Fruit fly (Drosophila melanogaster) whole organism, embryonic: Measurements from ENCODE around the gene stops.
A peak's percentile ranks its signal among the peaks of the same experiment; 100 is the strongest.

Experiments
- Awh ChIP-seq: fragments of 200-800 bp; sonication (Bioruptor generic); IDR thresholded peaks from 2 replicates; pipeline ENCODE4, ENCODE4 v1.3.6; 2022; ENCODE audit warnings: missing biosample characterization, missing genetic modification characterization
- Blimp-1 ChIP-seq: fragments of 200-800 bp; sonication (Bioruptor generic); optimal IDR thresholded peaks from 3 replicates; lab custom pipeline; 2018; ENCODE audit warnings: missing biosample characterization, missing genetic modification characterization, mild to moderate bottlenecking, moderate library complexity, missing genetic modification reagents
- CG11456 ChIP-seq: fragments of 200-800 bp; sonication (Bioruptor generic); IDR thresholded peaks from 3 replicates; pipeline ENCODE4 v1.3.6; 2022; ENCODE audit warnings: missing biosample characterization, missing genetic modification characterization
- CG13775 ChIP-seq: fragments of 200-800 bp; sonication (Bioruptor generic); optimal IDR thresholded peaks from 3 replicates; lab custom pipeline; 2017; ENCODE audit warnings: missing biosample characterization, mild to moderate bottlenecking, missing genetic modification characterization
- CG14441 ChIP-seq: fragments of 200-800 bp; sonication (Bioruptor generic); IDR thresholded peaks from 2 replicates; pipeline ENCODE4 v1.3.6; 2022; ENCODE audit warnings: missing biosample characterization, missing genetic modification characterization
- CG15479 ChIP-seq: fragments of 200-800 bp; sonication (Bioruptor generic); optimal IDR thresholded peaks from 3 replicates; lab custom pipeline; 2019; ENCODE audit warnings: missing biosample characterization, mild to moderate bottlenecking, missing genetic modification characterization, moderate library complexity
- CG15601 ChIP-seq: fragments of 200-800 bp; sonication (Bioruptor generic); optimal IDR thresholded peaks from 3 replicates; lab custom pipeline; 2019; ENCODE audit warnings: missing biosample characterization, mild to moderate bottlenecking, missing genetic modification characterization, moderate library complexity
- CG16863 ChIP-seq: fragments of 200-800 bp; sonication (Bioruptor generic); optimal IDR thresholded peaks from 3 replicates; lab custom pipeline; 2016; ENCODE audit warnings: missing biosample characterization, missing genetic modification characterization
- CG2129 ChIP-seq: fragments of 200-800 bp; sonication (Bioruptor generic); IDR thresholded peaks from 2 replicates; pipeline ENCODE4 v1.3.6; 2022; ENCODE audit warnings: missing biosample characterization, missing genetic modification characterization; ENCODE audit not compliant: partially characterized antibody
- CG3407 ChIP-seq: fragments of 200-800 bp; sonication (Bioruptor generic); optimal IDR thresholded peaks from 2 replicates; lab custom pipeline; 2018; ENCODE audit warnings: missing biosample characterization, mild to moderate bottlenecking, missing genetic modification characterization
- CG43689 ChIP-seq: fragments of 200-800 bp; sonication (Bioruptor generic); IDR thresholded peaks from 2 replicates; pipeline ENCODE4 v1.3.6; 2022; ENCODE audit warnings: missing biosample characterization, missing genetic modification characterization
- CG6175 ChIP-seq: fragments of 200-800 bp; sonication (Bioruptor generic); IDR thresholded peaks from 3 replicates; pipeline ENCODE4 v1.3.6; 2022; ENCODE audit warnings: missing biosample characterization, missing genetic modification characterization
- CG7271 ChIP-seq: fragments of 200-800 bp; sonication (Bioruptor generic); optimal IDR thresholded peaks from 2 replicates; lab custom pipeline; 2018; ENCODE audit warnings: missing biosample characterization, mild to moderate bottlenecking, missing genetic modification characterization, moderate library complexity
- CG7839 ChIP-seq: fragments of 200-800 bp; sonication (Bioruptor generic); optimal IDR thresholded peaks from 3 replicates; lab custom pipeline; 2018; ENCODE audit warnings: missing biosample characterization, mild to moderate bottlenecking, missing genetic modification characterization, moderate library complexity
- CG9215 ChIP-seq: fragments of 200-800 bp; sonication (Bioruptor generic); IDR thresholded peaks from 2 replicates; pipeline ENCODE4 v1.3.6; 2022; ENCODE audit warnings: missing biosample characterization, missing genetic modification characterization
- Deaf1 ChIP-seq: fragments of 200-800 bp; optimal IDR thresholded peaks from 3 replicates; lab custom pipeline; 2019; ENCODE audit warnings: missing biosample characterization, mild to moderate bottlenecking, missing genetic modification characterization, moderate library complexity
- Fer1 ChIP-seq: fragments of 200-800 bp; sonication (Bioruptor generic); optimal IDR thresholded peaks from 2 replicates; lab custom pipeline; 2017; ENCODE audit warnings: missing biosample characterization, mild to moderate bottlenecking, missing genetic modification characterization
- Fer2 ChIP-seq: fragments of 200-800 bp; sonication (Bioruptor generic); optimal IDR thresholded peaks from 2 replicates; lab custom pipeline; 2018; ENCODE audit warnings: missing biosample characterization, mild to moderate bottlenecking, missing genetic modification characterization, moderate library complexity
- H2.0 ChIP-seq: fragments of 200-800 bp; sonication (Bioruptor generic); IDR thresholded peaks from 2 replicates; pipeline ENCODE4 v1.3.6; 2022; ENCODE audit warnings: missing biosample characterization, missing genetic modification characterization
- Kr ChIP-seq: fragments of 200-800 bp; sonication (Bioruptor generic); optimal IDR thresholded peaks from 2 replicates; lab custom pipeline; 2017; ENCODE audit warnings: missing biosample characterization, mild to moderate bottlenecking, missing genetic modification characterization
- Meics ChIP-seq: fragments of 200-800 bp; sonication (Bioruptor generic); optimal IDR thresholded peaks from 2 replicates; lab custom pipeline; 2017; ENCODE audit warnings: missing biosample characterization, mild to moderate bottlenecking, missing genetic modification characterization
- Mes4 ChIP-seq: fragments of 200-800 bp; sonication (Bioruptor generic); optimal IDR thresholded peaks from 2 replicates; lab custom pipeline; 2016; ENCODE audit warnings: missing biosample characterization, missing genetic modification characterization
- NFAT ChIP-seq: fragments of 200-800 bp; sonication (Bioruptor generic); IDR thresholded peaks from 2 replicates; pipeline ENCODE4 v1.3.6; 2022; ENCODE audit warnings: missing biosample characterization, missing genetic modification characterization
- Nf-YB ChIP-seq: fragments of 200-800 bp; sonication (Bioruptor generic); optimal IDR thresholded peaks from 3 replicates; lab custom pipeline; 2019; ENCODE audit warnings: missing biosample characterization, mild to moderate bottlenecking, missing genetic modification characterization, moderate library complexity
- Oaz ChIP-seq: fragments of 200-800 bp; sonication (Bioruptor generic); IDR thresholded peaks from 2 replicates; pipeline ENCODE4 v1.3.6; 2022; ENCODE audit warnings: missing biosample characterization, missing genetic modification characterization
- Stat92E ChIP-seq, 3 experiments: fragments of >200 bp in 2 of 3; fragments of 200-800 bp in 1 of 3; sonication (Bioruptor generic) in 1 of 3; optimal IDR thresholded peaks; 2 replicates each; lab custom pipeline; 2017 to 2019; ENCODE audit warnings: missing biosample characterization in 3 of 3, missing genetic modification characterization in 3 of 3, mild to moderate bottlenecking in 1 of 3, moderate library complexity in 1 of 3
- Vsx1 ChIP-seq: fragments of 200-800 bp; sonication (Bioruptor generic); optimal IDR thresholded peaks from 2 replicates; lab custom pipeline; 2017; ENCODE audit warnings: missing biosample characterization, mild to moderate bottlenecking, missing genetic modification characterization, missing genetic modification reagents
- aop ChIP-seq: fragments of 200-800 bp; sonication (Bioruptor generic); IDR thresholded peaks from 2 replicates; pipeline ENCODE4 v1.3.6; 2022; ENCODE audit warnings: missing biosample characterization, missing genetic modification characterization
- crp ChIP-seq, 2 experiments: fragments of 200-800 bp; sonication (Bioruptor generic); optimal IDR thresholded peaks; 2 replicates in 1 of 2; 3 replicates in 1 of 2; lab custom pipeline; 2017; ENCODE audit warnings: missing biosample characterization in 2 of 2, missing genetic modification characterization in 2 of 2, mild to moderate bottlenecking in 1 of 2, moderate library complexity in 1 of 2
- da ChIP-seq: fragments of 200-800 bp; sonication (Bioruptor generic); optimal IDR thresholded peaks from 2 replicates; lab custom pipeline; 2016; ENCODE audit warnings: missing biosample characterization, missing genetic modification characterization
- fd3F ChIP-seq: fragments of 200-800 bp; sonication (Bioruptor generic); optimal IDR thresholded peaks from 2 replicates; lab custom pipeline; 2018; ENCODE audit warnings: missing biosample characterization, mild to moderate bottlenecking, missing genetic modification characterization, moderate library complexity
- gem ChIP-seq: fragments of 200-800 bp; sonication (Bioruptor generic); optimal IDR thresholded peaks from 2 replicates; lab custom pipeline; 2019; ENCODE audit warnings: missing biosample characterization, mild to moderate bottlenecking, missing genetic modification characterization, moderate library complexity
- gfzf ChIP-seq: fragments of 200-800 bp; sonication (Bioruptor generic); optimal IDR thresholded peaks from 2 replicates; lab custom pipeline; 2016; ENCODE audit warnings: missing biosample characterization, mild to moderate bottlenecking, missing genetic modification characterization, moderate library complexity
- her ChIP-seq: fragments of 200-800 bp; sonication (Bioruptor generic); optimal IDR thresholded peaks from 2 replicates; lab custom pipeline; 2016; ENCODE audit warnings: missing biosample characterization, missing genetic modification characterization
- hth ChIP-seq: fragments of >200 bp; optimal IDR thresholded peaks from 2 replicates; lab custom pipeline; 2017; ENCODE audit warnings: inconsistent platforms
- lola ChIP-seq, 3 experiments: fragments of >200 bp in 2 of 3; fragments of 200-800 bp in 1 of 3; sonication (Bioruptor generic) in 1 of 3; optimal IDR thresholded peaks; 2 replicates each; lab custom pipeline; 2017 to 2019; ENCODE audit warnings: missing biosample characterization in 3 of 3, missing genetic modification characterization in 3 of 3, mild to moderate bottlenecking in 1 of 3, moderate library complexity in 1 of 3
- luna ChIP-seq: fragments of 200-800 bp; sonication (Bioruptor generic); optimal IDR thresholded peaks from 2 replicates; lab custom pipeline; 2016; ENCODE audit warnings: missing biosample characterization, missing genetic modification characterization
- nerfin-2 ChIP-seq: fragments of 200-800 bp; sonication (Bioruptor generic); IDR thresholded peaks from 2 replicates; pipeline ENCODE4 v1.3.6; 2022; ENCODE audit warnings: missing biosample characterization, missing genetic modification characterization; ENCODE audit not compliant: partially characterized antibody
- pb ChIP-seq: fragments of 200-800 bp; sonication (Bioruptor generic); optimal IDR thresholded peaks from 3 replicates; lab custom pipeline; 2016; ENCODE audit warnings: missing biosample characterization, missing genetic modification characterization
- pita ChIP-seq: fragments of 200-800 bp; sonication (Bioruptor generic); optimal IDR thresholded peaks from 2 replicates; lab custom pipeline; 2017; ENCODE audit warnings: missing biosample characterization, mild to moderate bottlenecking, missing genetic modification characterization
- prd ChIP-seq, 3 experiments: fragments of >200 bp in 2 of 3; fragments of 200-800 bp in 1 of 3; sonication (Bioruptor generic) in 1 of 3; optimal IDR thresholded peaks in 2 of 3; IDR thresholded peaks in 1 of 3; 2 replicates in 2 of 3; 3 replicates in 1 of 3; pipeline versions ENCODE4 v1.3.6 to Lab custom; 2017 to 2022; ENCODE audit warnings: missing biosample characterization in 1 of 3, missing genetic modification characterization in 1 of 3
- run ChIP-seq: fragments of 200-800 bp; sonication (Bioruptor generic); optimal IDR thresholded peaks from 3 replicates; lab custom pipeline; 2018; ENCODE audit warnings: missing biosample characterization, mild to moderate bottlenecking, missing genetic modification characterization
- scrt ChIP-seq: fragments of 200-800 bp; sonication (Bioruptor generic); optimal IDR thresholded peaks from 2 replicates; lab custom pipeline; 2018; ENCODE audit warnings: missing biosample characterization, mild to moderate bottlenecking, missing genetic modification characterization, moderate library complexity
- shn ChIP-seq: fragments of 200-800 bp; sonication (Bioruptor generic); optimal IDR thresholded peaks from 3 replicates; lab custom pipeline; 2016; ENCODE audit warnings: missing biosample characterization, missing genetic modification characterization
- tgo ChIP-seq: fragments of 200-800 bp; sonication (Bioruptor generic); IDR thresholded peaks from 3 replicates; pipeline ENCODE4 v1.3.6; 2022; ENCODE audit warnings: missing biosample characterization, missing genetic modification characterization
- tin ChIP-seq: fragments of 200-800 bp; sonication (Bioruptor generic); optimal IDR thresholded peaks from 3 replicates; lab custom pipeline; 2016; ENCODE audit warnings: missing biosample characterization, missing genetic modification characterization
- vnd ChIP-seq: fragments of 200-800 bp; sonication (Bioruptor generic); IDR thresholded peaks from 3 replicates; pipeline ENCODE4 v1.3.6; 2022; ENCODE audit warnings: missing biosample characterization, missing genetic modification characterization; ENCODE audit not compliant: partially characterized antibody
- yki ChIP-seq: fragments of >200 bp; optimal IDR thresholded peaks from 3 replicates; lab custom pipeline; 2018
- zen2 ChIP-seq: fragments of 200-800 bp; sonication (Bioruptor generic); IDR thresholded peaks from 3 replicates; pipeline ENCODE4 v1.3.6; 2022; ENCODE audit warnings: missing biosample characterization, missing genetic modification characterization; ENCODE audit not compliant: partially characterized antibody
- zfh1 ChIP-seq: fragments of 200-800 bp; sonication (Bioruptor generic); IDR thresholded peaks from 3 replicates; pipeline ENCODE4 v1.3.6; 2022; ENCODE audit warnings: missing biosample characterization, missing genetic modification characterization

stops gene

DNA sequence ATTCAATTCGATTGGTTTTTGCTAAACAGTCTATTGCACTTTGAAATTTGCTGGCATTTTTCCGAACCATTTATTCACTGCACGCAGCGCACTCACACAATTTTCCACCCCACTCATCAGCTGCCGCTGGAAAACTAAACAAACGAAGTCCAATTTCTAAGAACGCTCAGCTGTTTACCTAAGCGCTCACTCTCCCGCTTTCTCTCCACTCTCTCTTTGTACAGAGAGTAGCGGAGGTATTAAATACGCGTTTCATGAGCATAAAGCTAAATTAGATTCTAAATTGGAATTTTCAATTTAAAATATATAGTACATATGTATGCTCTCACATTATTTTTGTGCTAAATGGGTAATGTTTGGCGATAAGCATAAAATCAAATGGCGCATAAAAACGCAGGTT lies at the start of gene stops (continued):
- TF ChIP-seq yki (lab: Kevin White, UChicago) (peak; percentile 39), hth (lab: Kevin White, UChicago) (no peak), zfh1 (0 out of 3 replicates have a peak, but pooled peaks have one; percentile 56), Mes4 (peak; percentile 30), Fer2 (tag; lab: Kevin White, UChicago) (no peak), Stat92E (GFP tag; optimal IDR thresholded peaks at IDR 0.05; lab: Kevin White, UChicago) (no peak), luna (no peak), da (no peak), CG6175 (no peak), Oaz (no peak), Kr (GFP tag; lab: Kevin White, UChicago) (no peak), pb (no peak), CG7839 (peak; percentile 19), scrt (GFP tag; lab: Kevin White, UChicago) (no peak), NFAT (GFP tag; lab: Robert Waterston, UW) (no peak), tin (peak; percentile 4), nerfin-2 (GFP tag; lab: Robert Waterston, UW) (no peak), Nf-YB (GFP tag; lab: Kevin White, UChicago) (no peak), CG2129 (GFP tag; lab: Robert Waterston, UW) (no peak), CG3407 (GFP tag; lab: Kevin White, UChicago) (peak; percentile 71), aop (GFP tag; lab: Robert Waterston, UW) (no peak), run (tag; lab: Kevin White, UChicago) (no peak), gfzf (no peak), CG15479 (GFP tag; lab: Kevin White, UChicago) (no peak), fd3F (GFP tag; lab: Kevin White, UChicago) (no peak), gem (peak; percentile 31), tgo (GFP tag; lab: Robert Waterston, UW) (no peak), zen2 (GFP tag; lab: Robert Waterston, UW) (no peak), Fer1 (GFP tag; lab: Kevin White, UChicago) (peak; percentile 2), shn (GFP tag; lab: Kevin White, UChicago) (peak; percentile 10), lola (GFP tag; optimal IDR thresholded peaks at IDR 0.05; lab: Kevin White, UChicago) (no peak), prd (optimal IDR thresholded peaks at IDR 0.05; lab: Kevin White, UChicago) (no peak), prd (GFP tag; IDR thresholded peaks at IDR 0.05; lab: Robert Waterston, UW) (no peak), CG16863 (GFP tag; lab: Kevin White, UChicago) (peak; percentile 57), CG13775 (GFP tag; lab: Kevin White, UChicago) (no peak), CG11456 (GFP tag; lab: Robert Waterston, UW) (0 out of 3 replicates have a peak, but pooled peaks have one; percentile 59), Awh (peak; percentile 84), Blimp-1 (GFP tag; lab: Kevin White, UChicago) (no peak), Vsx1 (GFP tag; lab: Kevin White, UChicago) (peak; percentile 11), pita (GFP tag; lab: Kevin White, UChicago) (no peak), CG7271 (no peak), crp (GFP tag; optimal IDR thresholded peaks at IDR 0.05; lab: Kevin White, UChicago) (peak in 1 of 2 experiments; percentile 61), CG9215 (GFP tag; lab: Robert Waterston, UW) (no peak), Meics (GFP tag; lab: Kevin White, UChicago) (peak; percentile 65), Deaf1 (tag; lab: Kevin White, UChicago) (no peak), CG14441 (no peak), CG15601 (no peak), her (no peak), CG43689 (GFP tag; lab: Robert Waterston, UW) (no peak), H2.0 (GFP tag; lab: Robert Waterston, UW) (no peak), vnd (no peak)
